Worm (Caenorhabditis elegans): ENCODE measurements around the gene srd-45.
"Not testable (repeated sequence)": the region's sequence is repeated elsewhere in the genome, so short reads cannot be mapped to it uniquely, and the experiment has no call there.

srd-45 gene

DNA sequence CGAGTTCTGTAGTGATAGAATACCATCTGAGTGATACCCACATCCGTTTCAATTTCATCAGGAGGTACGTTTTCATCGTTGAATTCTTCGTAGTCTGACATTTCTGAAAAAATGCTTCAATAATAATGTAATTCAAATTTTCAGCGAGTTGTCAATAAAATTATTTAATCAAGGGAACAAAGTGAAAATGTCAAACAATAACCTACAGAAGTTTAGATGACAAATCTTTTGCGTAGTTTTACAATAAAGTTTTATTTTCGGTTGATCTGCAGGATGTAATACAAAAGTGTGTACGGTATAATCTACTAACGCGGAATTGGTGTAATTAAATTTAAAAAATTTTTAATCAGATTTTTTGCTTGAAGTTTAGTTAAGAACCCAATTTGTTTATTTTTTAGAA is 40.5 kb upstream of the srd-45 start, which contains the start of gene C04B4.5:
Gene C04B4.5, minus strand, starts transcription at position 101 of the 400 bp plus-strand sequence.
- TF ChIP-seq mdt-29 (GFP tag; IDR thresholded peaks at IDR 0.05) (no peak), cey-2 (tag; optimal IDR thresholded peaks at IDR 0.05; ENCODE audit: borderline replicate concordance, insufficient read depth) (no peak), dmd-8 (GFP tag; IDR thresholded peaks at IDR 0.05) (no peak), gei-8 (GFP tag; optimal IDR thresholded peaks at IDR 0.05) (no peak)

DNA sequence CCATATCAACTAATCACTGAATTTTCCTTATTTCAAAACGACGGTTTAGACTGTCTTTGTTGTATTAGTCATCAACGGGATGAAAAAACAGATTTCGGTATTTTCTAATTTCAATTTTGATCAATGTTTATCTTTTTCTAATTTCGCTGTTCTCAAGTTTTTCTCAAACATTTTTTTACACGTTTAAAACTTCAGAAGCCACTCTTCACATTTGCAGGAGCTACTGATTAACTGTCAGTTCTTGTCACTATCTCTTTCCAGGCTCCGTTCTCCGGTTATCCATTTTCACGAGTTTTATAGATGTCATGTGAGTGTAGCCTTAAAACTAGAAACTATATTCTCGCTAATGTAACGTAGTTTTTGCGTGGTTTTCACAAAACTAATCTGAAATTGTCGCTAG is 38.2 kb upstream of the srd-45 start, which contains the start of gene C04B4.4:
Gene C04B4.4, plus strand, starts transcription at position 301 of the 400 bp plus-strand sequence.
- TF ChIP-seq T26A8.4 (GFP tag; IDR thresholded peaks at IDR 0.05) (no peak), lin-1 (GFP tag; IDR thresholded peaks at IDR 0.05) (no peak)

DNA sequence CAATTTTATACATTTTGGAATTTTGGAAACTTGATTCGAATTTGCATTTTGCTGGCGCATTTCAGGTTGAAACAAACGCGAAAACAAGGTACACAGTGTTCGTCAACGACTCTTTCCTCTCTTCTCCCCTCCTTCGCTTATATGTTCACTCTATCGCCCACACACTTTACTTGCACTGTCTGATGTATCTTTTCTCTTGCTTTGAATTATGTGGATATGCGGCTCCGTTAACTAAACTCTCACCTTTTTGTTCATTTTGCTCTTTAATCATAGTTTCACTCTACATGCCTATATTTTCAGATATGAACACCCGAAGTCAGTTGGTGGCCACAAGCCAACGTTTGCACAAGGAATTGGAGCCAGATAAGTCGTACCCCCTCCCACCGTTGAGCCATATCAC is 34.5 kb upstream of the srd-45 start, which contains the start of gene W06D11.1:
Gene W06D11.1, plus strand, starts transcription at position 301 of the 400 bp plus-strand sequence.
- TF ChIP-seq hlh-30 (tag; optimal IDR thresholded peaks at IDR 0.05; ENCODE audit: insufficient read depth) (no peak), Y75B8A.6 (GFP tag; IDR thresholded peaks at IDR 0.05) (no peak), unc-62 (GFP tag; optimal IDR thresholded peaks at IDR 0.05 in 1 of 2) (peak in 1 of 2 experiments; percentile 61), unc-62 (tag; optimal IDR thresholded peaks at IDR 0.05) (no peak), zag-1 (tag; optimal IDR thresholded peaks at IDR 0.05) (no peak), mep-1 (tag; optimal IDR thresholded peaks at IDR 0.05) (no peak), ceh-32 (tag; optimal IDR thresholded peaks at IDR 0.05; ENCODE audit: poor library complexity) (no peak), hlh-11 (tag; optimal IDR thresholded peaks at IDR 0.05) (no peak)

DNA sequence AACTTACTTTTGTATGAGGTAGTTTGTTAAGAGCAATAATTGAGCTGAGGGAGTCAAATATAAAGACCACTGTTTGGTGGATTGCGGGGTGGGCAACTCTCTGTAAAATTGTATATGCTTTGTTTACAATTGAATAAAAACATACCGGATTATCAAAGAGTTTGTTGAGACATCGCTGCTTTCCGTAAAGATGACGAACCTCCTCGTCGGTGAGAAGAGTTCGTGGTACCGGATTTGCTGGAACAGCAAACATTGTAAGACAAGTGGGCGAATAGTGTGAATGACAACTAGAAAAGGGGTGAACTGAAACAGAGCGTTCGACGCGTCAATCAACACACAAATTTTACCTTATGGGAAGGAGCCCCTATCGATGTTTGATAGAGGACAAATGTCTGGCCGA is 32.4 kb upstream of the srd-45 start, which contains the start of gene W06D11.2:
Gene W06D11.2, minus strand, starts transcription at position 339 of the 400 bp plus-strand sequence.
- TF ChIP-seq hif-1 (tag; optimal IDR thresholded peaks at IDR 0.05) (no peak), unc-62 (GFP tag; optimal IDR thresholded peaks at IDR 0.05 in 1 of 2) (peak in 1 of 2 experiments; percentile 96), unc-62 (tag; optimal IDR thresholded peaks at IDR 0.05) (no peak)

DNA sequence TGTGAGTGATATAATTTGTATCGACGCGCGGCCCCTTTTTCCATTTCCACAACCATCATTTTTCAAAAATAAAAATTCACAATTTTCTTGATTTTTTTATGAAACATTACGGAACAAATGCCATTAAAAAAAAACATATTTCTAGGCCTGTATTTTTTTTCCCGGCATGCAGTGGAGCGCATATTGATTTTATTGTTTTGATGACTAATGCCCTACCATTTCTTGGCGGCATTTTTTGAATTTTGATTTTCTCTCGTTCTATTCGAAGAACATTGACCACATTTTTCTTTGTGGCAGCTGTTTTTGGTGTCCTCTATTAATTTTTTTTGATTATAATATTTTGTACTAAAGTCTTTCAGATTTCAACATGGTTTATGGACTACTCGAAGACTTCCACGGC is 30.5 kb upstream of the srd-45 start, which contains the start of gene W06D11.3:
Gene W06D11.3, plus strand, starts transcription at position 360 of the 400 bp plus-strand sequence.
- TF ChIP-seq D1046.2 (GFP tag; IDR thresholded peaks at IDR 0.05) (no peak), unc-130 (GFP tag; optimal IDR thresholded peaks at IDR 0.05) (no peak), fos-1 (tag; optimal IDR thresholded peaks at IDR 0.05) (no peak), duxl-1 (tag; optimal IDR thresholded peaks at IDR 0.05; ENCODE audit: poor library complexity) (no peak), zfp-2 (tag; optimal IDR thresholded peaks at IDR 0.05) (no peak), nhr-42 (GFP tag; IDR thresholded peaks at IDR 0.05) (no peak), daf-19 (GFP tag; conservative IDR thresholded peaks at IDR 0.05) (no peak), zip-11 (GFP tag; IDR thresholded peaks at IDR 0.05) (no peak), hlh-30 (tag; optimal IDR thresholded peaks at IDR 0.05; ENCODE audit: insufficient read depth) (no peak), lin-15B (tag; optimal IDR thresholded peaks at IDR 0.05) (no peak), hmg-1.1 (GFP tag; IDR thresholded peaks at IDR 0.05) (no peak), nhr-25 (tag; optimal IDR thresholded peaks at IDR 0.05; ENCODE audit: borderline replicate concordance, insufficient read depth) (no peak), dmd-8 (GFP tag; IDR thresholded peaks at IDR 0.05) (no peak), unc-62 (GFP tag; optimal IDR thresholded peaks at IDR 0.05 in 1 of 2) (no peak), unc-62 (tag; optimal IDR thresholded peaks at IDR 0.05) (no peak), zip-2 (tag; optimal IDR thresholded peaks at IDR 0.05) (no peak)

DNA sequence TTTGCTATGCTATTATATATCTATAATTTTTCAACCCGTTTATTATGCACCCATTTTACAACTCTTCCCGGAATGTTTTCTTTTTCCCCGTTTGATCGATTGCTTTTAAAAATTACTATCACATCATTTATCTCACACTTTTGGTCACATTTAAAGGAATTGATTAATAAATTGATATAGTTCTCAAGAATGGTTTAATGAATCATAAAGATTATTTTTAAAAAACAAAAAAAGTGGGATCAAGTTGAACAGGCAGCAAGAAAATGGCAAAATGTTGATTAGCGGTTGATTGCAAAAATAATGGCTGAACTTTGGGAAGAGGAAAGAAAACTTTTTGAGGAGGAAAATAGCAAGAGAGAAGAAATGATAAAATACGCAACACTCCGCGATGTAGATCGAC is 28.9 kb upstream of the srd-45 start, which contains the start of gene W06D11.5:
Gene W06D11.5, plus strand, starts transcription at position 301 of the 400 bp plus-strand sequence.
- TF ChIP-seq zfp-2 (tag; optimal IDR thresholded peaks at IDR 0.05) = no peak

DNA sequence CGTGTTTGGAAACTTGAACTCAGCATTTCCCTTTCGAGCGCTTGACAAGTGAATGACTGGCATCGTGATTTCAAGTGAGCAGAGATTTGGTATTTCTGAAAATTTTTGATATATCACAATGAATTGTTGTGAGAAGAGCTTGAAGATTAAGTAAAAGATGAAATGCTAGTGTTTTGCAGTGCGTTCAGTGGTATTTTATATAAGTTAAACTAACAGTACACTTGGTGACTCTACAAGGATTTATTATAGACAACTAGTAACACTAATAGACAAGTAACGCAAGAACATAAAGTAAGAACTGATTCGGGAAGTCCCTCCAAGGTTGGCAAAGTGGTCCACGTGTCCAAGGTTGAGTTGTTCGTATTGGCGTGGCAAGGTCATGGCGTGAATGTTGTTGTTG is 26.0 kb upstream of the srd-45 start, which contains the start of gene dot-1.3:
Gene dot-1.3, minus strand, starts transcription at position 101 of the 400 bp plus-strand sequence.
- not testable (repeated sequence) for TF ChIP-seq hmg-1.1 (GFP tag; IDR thresholded peaks at IDR 0.05); ceh-32 (tag; optimal IDR thresholded peaks at IDR 0.05; ENCODE audit: poor library complexity); ctbp-1 (GFP tag; IDR thresholded peaks at IDR 0.05)

Measured in whole organism, L4 larva.